1 fruit fly cellular context compared by ENCODE assay signal in the genomic region with DNA sequence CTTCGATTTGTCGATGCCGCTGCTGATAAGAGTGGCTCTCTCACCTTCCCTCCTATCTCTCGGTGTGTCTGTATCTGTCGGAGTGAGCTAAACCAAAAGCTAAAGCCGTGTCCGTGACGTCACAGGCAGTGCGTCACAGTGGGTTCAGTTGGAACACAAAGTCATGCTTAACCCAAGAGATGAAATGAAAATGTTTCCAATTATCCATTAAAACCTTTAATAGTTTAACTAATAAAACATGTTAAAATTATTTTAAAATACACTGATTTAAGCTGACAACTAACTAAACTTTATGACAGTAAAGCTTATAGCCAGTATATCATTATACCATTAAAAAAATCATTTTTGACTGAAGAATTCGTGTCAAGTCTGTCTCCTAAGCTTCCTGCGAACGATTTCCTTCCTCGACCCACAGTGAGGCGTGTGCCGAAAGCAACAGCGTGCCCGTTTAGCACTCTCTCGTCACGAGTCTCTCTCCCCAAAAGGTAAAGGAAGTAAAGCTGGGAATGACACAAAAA.
TF ChIP-seq lines count a peak whose summit lies in the region.

Idua (minus strand) TSS at position 51 of the 518 bp plus-strand sequence.

TF ChIP-seq in whole organism, embryonic, 481 proteins besides CTCF, POLR2A, EP300 and RAD21 (continued from another document):
- TF ChIP-seq Six4 (GFP tag; optimal IDR thresholded peaks at IDR 0.05; lab: Kevin White, UChicago): peak; percentile 57
- no peak for TF ChIP-seq CG2712 (tag; optimal IDR thresholded peaks at IDR 0.05; lab: Kevin White, UChicago)
- peak; percentile 16; the same call in 1 of the 3 replicates for TF ChIP-seq B-H1 (GFP tag; IDR thresholded peaks at IDR 0.05; lab: Robert Waterston, UW)
- no peak for TF ChIP-seq sima (GFP tag; optimal IDR thresholded peaks at IDR 0.05; lab: Kevin White, UChicago)
- no peak for TF ChIP-seq CG2678 (tag; optimal IDR thresholded peaks at IDR 0.05; lab: Kevin White, UChicago)
